Worm (Caenorhabditis elegans): ENCODE results near the gene Y69H2.10.

The Y69H2.10 gene

ce11 chrV:18670017-18670416 lies at the start of gene Y69H2.10:
TSS of gene Y69H2.10 (plus strand) at chrV:18670317.
- no peak for TF ChIP-seq K09A11.1 (tag; optimal IDR thresholded peaks at IDR 0.05; ENCODE audit: insufficient read depth)
- no peak for TF ChIP-seq npax-4 (tag; optimal IDR thresholded peaks at IDR 0.05)

- TF ChIP-seq rnt-1 (tag; optimal IDR thresholded peaks at IDR 0.05) = no peak
- no peak for TF ChIP-seq ceh-45 (GFP tag; IDR thresholded peaks at IDR 0.05)
- TF ChIP-seq hlh-13 (GFP tag; optimal IDR thresholded peaks at IDR 0.05) = no peak
- no peak for TF ChIP-seq hlh-15 (tag; optimal IDR thresholded peaks at IDR 0.05)
- no peak for TF ChIP-seq hlh-30 (tag; optimal IDR thresholded peaks at IDR 0.05; ENCODE audit: insufficient read depth)
- TF ChIP-seq tbx-7 (tag; optimal IDR thresholded peaks at IDR 0.05) = no peak
- TF ChIP-seq sox-4 (tag; optimal IDR thresholded peaks at IDR 0.05) = no peak
- TF ChIP-seq ceh-9 (tag; optimal IDR thresholded peaks at IDR 0.05) = no peak
- TF ChIP-seq K09A11.1 (tag; optimal IDR thresholded peaks at IDR 0.05; ENCODE audit: insufficient read depth) = no peak
- TF ChIP-seq unc-86 (tag; optimal IDR thresholded peaks at IDR 0.05) = no peak
- no peak for TF ChIP-seq ceh-30 (tag; optimal IDR thresholded peaks at IDR 0.05)
- TF ChIP-seq che-1 (tag; optimal IDR thresholded peaks at IDR 0.05) = no peak
- no peak for TF ChIP-seq pros-1 (tag; optimal IDR thresholded peaks at IDR 0.05)
- no peak for TF ChIP-seq pat-9 (tag; optimal IDR thresholded peaks at IDR 0.05)
- no peak for TF ChIP-seq pha-4 (tag; optimal IDR thresholded peaks at IDR 0.05)
- TF ChIP-seq ceh-34 (tag; optimal IDR thresholded peaks at IDR 0.05) = no peak
- no peak for TF ChIP-seq gmeb-2 (tag; optimal IDR thresholded peaks at IDR 0.05)
- no peak for TF ChIP-seq pax-1 (tag; optimal IDR thresholded peaks at IDR 0.05)
- no peak for TF ChIP-seq sox-2 (GFP tag; IDR thresholded peaks at IDR 0.05)
- no peak for TF ChIP-seq hlh-8 (tag; optimal IDR thresholded peaks at IDR 0.05)
Measured at ce11 chrV:18622462-18622861, 47.7 kb upstream of the Y69H2.10 start, which contains the start of gene Y69H2.1. TSS of gene Y69H2.1 (minus strand) at chrV:18622562.

- TF ChIP-seq T23F11.4 (GFP tag; optimal IDR thresholded peaks at IDR 0.05) = no peak
- no peak for TF ChIP-seq npax-4 (tag; optimal IDR thresholded peaks at IDR 0.05)
- TF ChIP-seq F13H6.1 (tag; optimal IDR thresholded peaks at IDR 0.05) = no peak
- TF ChIP-seq gmeb-2 (tag; optimal IDR thresholded peaks at IDR 0.05) = no peak
- TF ChIP-seq sox-4 (tag; optimal IDR thresholded peaks at IDR 0.05) = no peak
- no peak for TF ChIP-seq ceh-45 (GFP tag; IDR thresholded peaks at IDR 0.05)
Measured at ce11 chrV:18626764-18627163, 43.4 kb upstream of the Y69H2.10 start, which contains the start of gene Y69H2.15. TSS of gene Y69H2.15 (minus strand) at chrV:18626864.

- TF ChIP-seq pha-4 (tag; optimal IDR thresholded peaks at IDR 0.05) = no peak
- no peak for TF ChIP-seq nfya-1 (tag; optimal IDR thresholded peaks at IDR 0.05)
- no peak for TF ChIP-seq ceh-19 (GFP tag; optimal IDR thresholded peaks at IDR 0.05)
- no peak for TF ChIP-seq eyg-1 (tag; optimal IDR thresholded peaks at IDR 0.05)
- no peak for TF ChIP-seq nhr-11 (tag; optimal IDR thresholded peaks at IDR 0.05)
- TF ChIP-seq hlh-6 (tag; optimal IDR thresholded peaks at IDR 0.05) = no peak
- no peak for TF ChIP-seq elt-4 (tag; optimal IDR thresholded peaks at IDR 0.05)
- TF ChIP-seq elt-2 (tag; optimal IDR thresholded peaks at IDR 0.05) = no peak
- TF ChIP-seq T23F11.4 (GFP tag; optimal IDR thresholded peaks at IDR 0.05) = no peak
- no peak for TF ChIP-seq che-1 (tag; optimal IDR thresholded peaks at IDR 0.05)
- TF ChIP-seq ref-2 (tag; optimal IDR thresholded peaks at IDR 0.05) = no peak
Measured at ce11 chrV:18627445-18627844, 42.7 kb upstream of the Y69H2.10 start.

- TF ChIP-seq fax-1 (tag; optimal IDR thresholded peaks at IDR 0.05) (no peak), tbx-2 (tag; optimal IDR thresholded peaks at IDR 0.05) (no peak), ceh-48 (tag; optimal IDR thresholded peaks at IDR 0.05) (peak; percentile 25)
Measured at ce11 chrV:18628907-18629306, 41.2 kb upstream of the Y69H2.10 start.
